Worm (Caenorhabditis elegans) whole organism, L4/young adult: Measurements from ENCODE around the gene cct-6.

Source experiments
- W03F9.2 ChIP-seq: fragments of 150-350 bp; optimal IDR thresholded peaks from 2 replicates; lab custom pipeline; 2014; ENCODE audit warnings: missing biosample characterization, missing genetic modification characterization
- dao-5 ChIP-seq: sonication (generic microtip); optimal IDR thresholded peaks from 2 replicates; lab custom pipeline; 2016; ENCODE audit warnings: missing genotype, missing genetic modification characterization, moderate library complexity, missing compliant biosample characterization
- him-1 ChIP-seq: sonication (generic microtip); optimal IDR thresholded peaks from 2 replicates; lab custom pipeline; 2016; ENCODE audit warnings: missing genotype, missing genetic modification reagents, missing genetic modification characterization, missing compliant biosample characterization

DNA sequence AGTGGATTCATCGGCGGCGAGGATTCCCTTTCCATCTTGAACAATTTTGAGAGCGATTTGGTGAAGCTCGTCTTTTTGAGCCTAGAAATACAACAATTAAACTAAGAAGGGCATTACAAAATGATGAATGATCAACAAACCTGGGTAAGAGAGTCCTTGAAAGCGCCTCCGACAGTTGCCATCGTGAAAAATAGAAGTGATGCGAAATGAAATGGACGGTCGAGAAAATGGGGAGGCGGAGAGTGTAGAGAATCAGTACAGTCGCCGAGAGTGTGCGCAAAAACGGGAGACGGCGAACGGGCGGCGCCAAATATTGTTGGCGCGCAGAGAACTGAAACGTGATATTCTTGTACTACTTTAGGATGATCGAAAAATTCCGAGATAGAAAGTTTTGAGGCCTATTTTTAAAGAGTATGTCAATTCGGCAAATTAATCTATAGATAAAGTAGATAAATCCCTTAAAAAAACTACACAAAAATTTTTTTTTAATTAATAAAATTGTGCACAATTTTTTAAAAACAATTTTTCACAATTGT is 20.7 kb upstream of the cct-6 start, which contains the start of gene aldo-2:
- TF ChIP-seq him-1 (tag; lab: Kevin White, UChicago) (no peak), dao-5 (tag; lab: Kevin White, UChicago) (no peak), W03F9.2 (tag; lab: Kevin White, UChicago) (no peak)
